Fruit fly (Drosophila melanogaster): ENCODE measurements around the gene porin.

porin gene

dm6 chr2L:10858064-10859047, 7.7 kb upstream of the porin start, which contains the start of the genes aurB and Stam (continued):
- no peak for TF ChIP-seq CG1621 (tag; optimal IDR thresholded peaks at IDR 0.05)
- TF ChIP-seq vri (GFP tag; optimal IDR thresholded peaks at IDR 0.05), result peak; percentile 10
- TF ChIP-seq svp (GFP tag), result peak; percentile 92
- no peak for TF ChIP-seq CG6808 (GFP tag; optimal IDR thresholded peaks at IDR 0.05)
- TF ChIP-seq CG15336 (GFP tag; IDR thresholded peaks at IDR 0.05), result peak; percentile 46; the same call in 1 of the 2 replicates
- peak; percentile 15 for TF ChIP-seq CG31627 (GFP tag; optimal IDR thresholded peaks at IDR 0.05)
- TF ChIP-seq salr (GFP tag; optimal IDR thresholded peaks at IDR 0.05), result peak in 1 of 2 experiments; percentile 38
- no peak for TF ChIP-seq Hr38 (GFP tag; optimal IDR thresholded peaks at IDR 0.05)
- peak; percentile 48; the same call in 1 of the 3 replicates for TF ChIP-seq CG8119 (GFP tag; IDR thresholded peaks at IDR 0.05)
- TF ChIP-seq ss (GFP tag; optimal IDR thresholded peaks at IDR 0.05), result peak in 1 of 2 experiments; percentile 24
- TF ChIP-seq spab (GFP tag; optimal IDR thresholded peaks at IDR 0.05), result no peak
- peak; percentile 13; the same call in 1 of the 2 replicates for TF ChIP-seq Gug (GFP tag; IDR thresholded peaks at IDR 0.05)
- TF ChIP-seq OdsH (GFP tag; optimal IDR thresholded peaks at IDR 0.05), result peak; percentile 62
- TF ChIP-seq CG6276 (GFP tag; optimal IDR thresholded peaks at IDR 0.05), result no peak
- no peak for TF ChIP-seq topi (GFP tag; optimal IDR thresholded peaks at IDR 0.05)
- peak; percentile 46 for TF ChIP-seq esn (GFP tag; optimal IDR thresholded peaks at IDR 0.05)

- TF ChIP-seq OdsH (GFP tag; optimal IDR thresholded peaks at IDR 0.05) (peak; percentile 49), CG3919 (GFP tag; optimal IDR thresholded peaks at IDR 0.05) (peak; percentile 51), CG8319 (GFP tag; optimal IDR thresholded peaks at IDR 0.05) (no peak), CG11762 (GFP tag; optimal IDR thresholded peaks at IDR 0.05; ENCODE audit: insufficient read depth) (no peak), net (GFP tag; optimal IDR thresholded peaks at IDR 0.05) (peak; percentile 50), Ets21C (GFP tag; optimal IDR thresholded peaks at IDR 0.05) (peak; percentile 33), dac (GFP tag; optimal IDR thresholded peaks at IDR 0.05) (no peak), CG7368 (GFP tag; optimal IDR thresholded peaks at IDR 0.05) (peak; percentile 8), fkh (GFP tag; optimal IDR thresholded peaks at IDR 0.05) (peak; percentile 57), acj6 (GFP tag; optimal IDR thresholded peaks at IDR 0.05) (peak; percentile 48), achi (GFP tag; optimal IDR thresholded peaks at IDR 0.05) (peak; percentile 34), eg (GFP tag; IDR thresholded peaks at IDR 0.05) (peak; percentile 28; the same call in 1 of the 3 replicates), CG15336 (GFP tag; IDR thresholded peaks at IDR 0.05) (peak; percentile 29; the same call in 1 of the 2 replicates), Hr4 (GFP tag; optimal IDR thresholded peaks at IDR 0.05) (peak; percentile 69), Smox (GFP tag; optimal IDR thresholded peaks at IDR 0.05) (peak; percentile 54), Eip75B (GFP tag; optimal IDR thresholded peaks at IDR 0.05) (peak; percentile 33), CG1621 (tag; optimal IDR thresholded peaks at IDR 0.05) (no peak), CG8632 (GFP tag; optimal IDR thresholded peaks at IDR 0.05) (peak; percentile 15), CG34406 (GFP tag; optimal IDR thresholded peaks at IDR 0.05) (peak; percentile 42), spab (GFP tag; optimal IDR thresholded peaks at IDR 0.05) (peak; percentile 6), pdm3 (GFP tag; optimal IDR thresholded peaks at IDR 0.05) (peak; percentile 70), CG6276 (GFP tag; optimal IDR thresholded peaks at IDR 0.05) (no peak), salr (GFP tag; optimal IDR thresholded peaks at IDR 0.05) (peak in 1 of 2 experiments; percentile 17), CG6808 (GFP tag; optimal IDR thresholded peaks at IDR 0.05) (no peak), Sox14 (GFP tag; optimal IDR thresholded peaks at IDR 0.05) (peak; percentile 42), fd85E (GFP tag; optimal IDR thresholded peaks at IDR 0.05) (no peak), CG16779 (tag; optimal IDR thresholded peaks at IDR 0.05) (no peak), Gug (GFP tag; IDR thresholded peaks at IDR 0.05) (no peak), CG4318 (GFP tag; optimal IDR thresholded peaks at IDR 0.05) (no peak), CG32006 (GFP tag; optimal IDR thresholded peaks at IDR 0.05) (peak; percentile 53), vri (GFP tag; optimal IDR thresholded peaks at IDR 0.05) (no peak), CG6792 (GFP tag; optimal IDR thresholded peaks at IDR 0.05) (peak; percentile 32), CG31627 (GFP tag; optimal IDR thresholded peaks at IDR 0.05) (peak; percentile 56), CG9139 (GFP tag; optimal IDR thresholded peaks at IDR 0.05) (no peak), ss (GFP tag; optimal IDR thresholded peaks at IDR 0.05) (no peak), CG11902 (GFP tag; optimal IDR thresholded peaks at IDR 0.05) (peak; percentile 15), fd59A (GFP tag; optimal IDR thresholded peaks at IDR 0.05) (no peak), CG10669 (GFP tag; optimal IDR thresholded peaks at IDR 0.05) (peak; percentile 2), Eip93F (GFP tag; optimal IDR thresholded peaks at IDR 0.05) (no peak), topi (GFP tag; optimal IDR thresholded peaks at IDR 0.05) (no peak)
Measured at dm6 chr2L:10856328-10856942, 5.8 kb upstream of the porin start, which contains the start of gene Dnz1. Dnz1 (minus strand) TSS chr2L:10856644.

Data from whole organism, prepupa.